Fruit fly (Drosophila melanogaster) whole organism, embryonic: Measurements from ENCODE around the gene Pp2A-29B.

Source experiments
- Adf1 ChIP-seq: fragments of 200-800 bp; sonication (Bioruptor generic); IDR thresholded peaks from 2 replicates; pipeline ENCODE4 v1.3.6; 2022; ENCODE audit warnings: missing biosample characterization, missing genetic modification characterization
- Aef1 ChIP-seq: fragments of 200-800 bp; sonication (Bioruptor generic); IDR thresholded peaks from 3 replicates; pipeline ENCODE4 v1.3.6; 2022; ENCODE audit warnings: missing biosample characterization, missing genetic modification characterization
- Bteb2 ChIP-seq: fragments of 200-800 bp; sonication (Bioruptor generic); optimal IDR thresholded peaks from 2 replicates; lab custom pipeline; 2016; ENCODE audit warnings: missing biosample characterization, missing genetic modification characterization
- CG10274 ChIP-seq: fragments of 200-800 bp; sonication (Bioruptor generic); optimal IDR thresholded peaks from 3 replicates; lab custom pipeline; 2017; ENCODE audit warnings: missing biosample characterization, mild to moderate bottlenecking, missing genetic modification characterization
- CG12391 ChIP-seq: fragments of 200-800 bp; sonication (Bioruptor generic); optimal IDR thresholded peaks from 3 replicates; lab custom pipeline; 2018; ENCODE audit warnings: missing biosample characterization, mild to moderate bottlenecking, missing genetic modification characterization, moderate library complexity
- CG15514 ChIP-seq: fragments of 200-800 bp; sonication (Bioruptor generic); optimal IDR thresholded peaks from 3 replicates; lab custom pipeline; 2017; ENCODE audit warnings: missing biosample characterization, missing genetic modification characterization, mild to moderate bottlenecking, moderate library complexity, missing genetic modification reagents
- CG17361 ChIP-seq: fragments of 200-800 bp; sonication (Bioruptor generic); IDR thresholded peaks from 3 replicates; pipeline ENCODE4 v1.3.6; 2022; ENCODE audit warnings: missing biosample characterization, missing genetic modification characterization
- CG17912 ChIP-seq: fragments of 200-800 bp; sonication (Bioruptor generic); optimal IDR thresholded peaks from 2 replicates; lab custom pipeline; 2018; ENCODE audit warnings: missing biosample characterization, mild to moderate bottlenecking, missing genetic modification characterization
- CG2199 ChIP-seq: fragments of 200-800 bp; sonication (Bioruptor generic); IDR thresholded peaks from 3 replicates; pipeline ENCODE4 v1.3.6; 2022; ENCODE audit warnings: missing biosample characterization, missing genetic modification characterization
- CG2678 ChIP-seq: fragments of 200-800 bp; sonication (Bioruptor generic); optimal IDR thresholded peaks from 3 replicates; lab custom pipeline; 2019; ENCODE audit warnings: missing biosample characterization, mild to moderate bottlenecking, missing genetic modification characterization, moderate library complexity
- CG4360 ChIP-seq: fragments of 200-800 bp; sonication (Bioruptor generic); IDR thresholded peaks from 2 replicates; pipeline ENCODE4 v1.3.6; 2022; ENCODE audit warnings: missing biosample characterization, missing genetic modification characterization
- CG5180 ChIP-seq: fragments of 200-800 bp; sonication (Bioruptor generic); optimal IDR thresholded peaks from 3 replicates; lab custom pipeline; 2017; ENCODE audit warnings: missing biosample characterization, missing genetic modification characterization, mild to moderate bottlenecking, moderate library complexity, missing genetic modification reagents
- CG8089 ChIP-seq: fragments of 200-800 bp; sonication (Bioruptor generic); optimal IDR thresholded peaks from 3 replicates; lab custom pipeline; 2016; ENCODE audit warnings: missing biosample characterization, missing genetic modification characterization
- CG8281 ChIP-seq: fragments of 200-800 bp; sonication (Bioruptor generic); optimal IDR thresholded peaks from 2 replicates; lab custom pipeline; 2018; ENCODE audit warnings: missing biosample characterization, mild to moderate bottlenecking, missing genetic modification characterization, moderate library complexity
- CG9609 ChIP-seq: fragments of 200-800 bp; sonication (Bioruptor generic); optimal IDR thresholded peaks from 3 replicates; lab custom pipeline; 2016; ENCODE audit warnings: missing biosample characterization, missing genetic modification characterization
- D19A ChIP-seq: fragments of 200-800 bp; optimal IDR thresholded peaks from 3 replicates; lab custom pipeline; 2019; ENCODE audit warnings: missing biosample characterization, mild to moderate bottlenecking, missing genetic modification characterization, moderate library complexity
- Drgx ChIP-seq: fragments of 200-800 bp; sonication (Bioruptor generic); IDR thresholded peaks from 2 replicates; pipeline ENCODE4 v1.3.6; 2022; ENCODE audit warnings: missing biosample characterization, missing genetic modification characterization
- Hr78 ChIP-seq, 2 experiments: fragments of 200-800 bp in 1 of 2; fragments of >200 bp in 1 of 2; sonication (Bioruptor generic) in 1 of 2; optimal IDR thresholded peaks; 2 replicates each; lab custom pipeline; 2017 to 2019; ENCODE audit warnings: missing biosample characterization in 2 of 2, missing genetic modification characterization in 2 of 2, mild to moderate bottlenecking in 1 of 2, moderate library complexity in 1 of 2
- Med ChIP-seq: fragments of 200-800 bp; sonication (Bioruptor generic); peaks from one replicate; lab custom pipeline; 2016; ENCODE audit warnings: missing biosample characterization, missing genetic modification characterization, mild to moderate bottlenecking, inconsistent platforms, moderate library complexity
- Mrtf ChIP-seq: fragments of 200-800 bp; sonication (Bioruptor generic); IDR thresholded peaks from 3 replicates; pipeline ENCODE4 v1.3.6; 2022; ENCODE audit warnings: missing biosample characterization, missing genetic modification characterization
- Nf-YB ChIP-seq: fragments of 200-800 bp; sonication (Bioruptor generic); optimal IDR thresholded peaks from 3 replicates; lab custom pipeline; 2019; ENCODE audit warnings: missing biosample characterization, mild to moderate bottlenecking, missing genetic modification characterization, moderate library complexity
- Optix ChIP-seq: fragments of 200-800 bp; sonication (Bioruptor generic); IDR thresholded peaks from 3 replicates; pipeline ENCODE4 v1.3.6; 2022; ENCODE audit warnings: missing biosample characterization, missing genetic modification characterization
- Vsx1 ChIP-seq: fragments of 200-800 bp; sonication (Bioruptor generic); optimal IDR thresholded peaks from 2 replicates; lab custom pipeline; 2017; ENCODE audit warnings: missing biosample characterization, mild to moderate bottlenecking, missing genetic modification characterization, missing genetic modification reagents
- abd-A ChIP-seq: fragments of 200-800 bp; sonication (Bioruptor generic); optimal IDR thresholded peaks from 3 replicates; lab custom pipeline; 2019; ENCODE audit warnings: missing biosample characterization, mild to moderate bottlenecking, missing genetic modification characterization, moderate library complexity
- bowl ChIP-seq: fragments of 200-800 bp; sonication (Bioruptor generic); IDR thresholded peaks from 2 replicates; pipeline ENCODE4 v1.3.6; 2022; ENCODE audit warnings: missing biosample characterization, missing genetic modification characterization
- cg ChIP-seq: fragments of 200-800 bp; sonication (Bioruptor generic); optimal IDR thresholded peaks from 3 replicates; lab custom pipeline; 2019; ENCODE audit warnings: missing biosample characterization, mild to moderate bottlenecking, missing genetic modification characterization, moderate library complexity
- crol ChIP-seq: fragments of 200-800 bp; sonication (Bioruptor generic); IDR thresholded peaks from 2 replicates; pipeline ENCODE4 v1.3.6; 2022; ENCODE audit warnings: missing biosample characterization, missing genetic modification characterization
- dimm ChIP-seq: fragments of 200-800 bp; sonication (Bioruptor generic); IDR thresholded peaks from 2 replicates; pipeline ENCODE4 v1.3.6; 2022; ENCODE audit warnings: missing biosample characterization, missing genetic modification characterization
- gcm ChIP-seq: fragments of 200-800 bp; sonication (Bioruptor generic); optimal IDR thresholded peaks from 2 replicates; lab custom pipeline; 2019; ENCODE audit warnings: missing biosample characterization, mild to moderate bottlenecking, missing genetic modification characterization, moderate library complexity
- gsb-n ChIP-seq: fragments of 200-800 bp; sonication (Bioruptor generic); optimal IDR thresholded peaks from 3 replicates; lab custom pipeline; 2018; ENCODE audit warnings: missing biosample characterization, mild to moderate bottlenecking, missing genetic modification characterization
- h ChIP-seq: fragments of >200 bp; optimal IDR thresholded peaks from 2 replicates; lab custom pipeline; 2017
- hth ChIP-seq: fragments of >200 bp; optimal IDR thresholded peaks from 2 replicates; lab custom pipeline; 2017; ENCODE audit warnings: inconsistent platforms
- kni ChIP-seq: fragments of 200-800 bp; sonication (Bioruptor generic); optimal IDR thresholded peaks from 3 replicates; lab custom pipeline; 2017; ENCODE audit warnings: mild to moderate bottlenecking, missing biosample characterization, missing genetic modification reagents, missing genetic modification characterization
- nerfin-2 ChIP-seq: fragments of 200-800 bp; sonication (Bioruptor generic); IDR thresholded peaks from 2 replicates; pipeline ENCODE4 v1.3.6; 2022; ENCODE audit warnings: missing biosample characterization, missing genetic modification characterization; ENCODE audit not compliant: partially characterized antibody
- nom ChIP-seq: fragments of 200-800 bp; sonication (Bioruptor generic); optimal IDR thresholded peaks from 2 replicates; lab custom pipeline; 2017; ENCODE audit warnings: missing biosample characterization, missing genetic modification characterization, mild to moderate bottlenecking, moderate library complexity, missing genetic modification reagents
- oc ChIP-seq: fragments of 200-800 bp; sonication (Bioruptor generic); optimal IDR thresholded peaks from 2 replicates; lab custom pipeline; 2018; ENCODE audit warnings: missing biosample characterization, mild to moderate bottlenecking, missing genetic modification characterization, moderate library complexity
- odd ChIP-seq: fragments of 200-800 bp; sonication (Bioruptor generic); optimal IDR thresholded peaks from 2 replicates; lab custom pipeline; 2017; ENCODE audit warnings: missing biosample characterization, mild to moderate bottlenecking, missing genetic modification characterization
- p53 ChIP-seq: fragments of 200-800 bp; sonication (Bioruptor generic); optimal IDR thresholded peaks from 2 replicates; lab custom pipeline; 2016; ENCODE audit warnings: missing biosample characterization, missing genetic modification characterization
- pros ChIP-seq: fragments of 200-800 bp; sonication (Bioruptor generic); optimal IDR thresholded peaks from 3 replicates; lab custom pipeline; 2019; ENCODE audit warnings: missing biosample characterization, mild to moderate bottlenecking, missing genetic modification characterization, moderate library complexity
- sd ChIP-seq: fragments of 200-800 bp; sonication (Bioruptor generic); optimal IDR thresholded peaks from 3 replicates; lab custom pipeline; 2018; ENCODE audit warnings: missing biosample characterization, mild to moderate bottlenecking, missing genetic modification characterization, moderate library complexity
- sens ChIP-seq: fragments of 200-800 bp; sonication (Bioruptor generic); peaks from one replicate; lab custom pipeline; 2016; ENCODE audit warnings: missing biosample characterization, missing genetic modification characterization
- sqz ChIP-seq: fragments of 200-800 bp; sonication (Bioruptor generic); optimal IDR thresholded peaks from 3 replicates; lab custom pipeline; 2018; ENCODE audit warnings: missing biosample characterization, mild to moderate bottlenecking, missing genetic modification characterization
- tin ChIP-seq: fragments of 200-800 bp; sonication (Bioruptor generic); optimal IDR thresholded peaks from 3 replicates; lab custom pipeline; 2016; ENCODE audit warnings: missing biosample characterization, missing genetic modification characterization
- twi ChIP-seq: fragments of 200-800 bp; optimal IDR thresholded peaks from 2 replicates; lab custom pipeline; 2019; ENCODE audit warnings: missing biosample characterization, mild to moderate bottlenecking, missing genetic modification characterization, moderate library complexity
- unc-4 ChIP-seq: fragments of 200-800 bp; sonication (Bioruptor generic); IDR thresholded peaks from 2 replicates; pipeline ENCODE4 v1.3.6; 2022; ENCODE audit warnings: missing biosample characterization, missing genetic modification characterization; ENCODE audit not compliant: partially characterized antibody
- z ChIP-seq: fragments of 200-800 bp; sonication (Bioruptor generic); IDR thresholded peaks from 3 replicates; pipeline ENCODE4 v1.3.6; 2022; ENCODE audit warnings: missing biosample characterization, missing genetic modification characterization

Gene Pp2A-29B

dm6 chr2L:8417562-8417961, 51.7 kb downstream of the Pp2A-29B start:
- TF ChIP-seq D19A (no peak), CG2199 (0 out of 3 replicates have a peak, but pooled peaks have one; percentile 8), tin (GFP tag; lab: Kevin White, UChicago) (no peak)
- TF ChIP-seq, all 482 proteins: peak for 1

DNA sequence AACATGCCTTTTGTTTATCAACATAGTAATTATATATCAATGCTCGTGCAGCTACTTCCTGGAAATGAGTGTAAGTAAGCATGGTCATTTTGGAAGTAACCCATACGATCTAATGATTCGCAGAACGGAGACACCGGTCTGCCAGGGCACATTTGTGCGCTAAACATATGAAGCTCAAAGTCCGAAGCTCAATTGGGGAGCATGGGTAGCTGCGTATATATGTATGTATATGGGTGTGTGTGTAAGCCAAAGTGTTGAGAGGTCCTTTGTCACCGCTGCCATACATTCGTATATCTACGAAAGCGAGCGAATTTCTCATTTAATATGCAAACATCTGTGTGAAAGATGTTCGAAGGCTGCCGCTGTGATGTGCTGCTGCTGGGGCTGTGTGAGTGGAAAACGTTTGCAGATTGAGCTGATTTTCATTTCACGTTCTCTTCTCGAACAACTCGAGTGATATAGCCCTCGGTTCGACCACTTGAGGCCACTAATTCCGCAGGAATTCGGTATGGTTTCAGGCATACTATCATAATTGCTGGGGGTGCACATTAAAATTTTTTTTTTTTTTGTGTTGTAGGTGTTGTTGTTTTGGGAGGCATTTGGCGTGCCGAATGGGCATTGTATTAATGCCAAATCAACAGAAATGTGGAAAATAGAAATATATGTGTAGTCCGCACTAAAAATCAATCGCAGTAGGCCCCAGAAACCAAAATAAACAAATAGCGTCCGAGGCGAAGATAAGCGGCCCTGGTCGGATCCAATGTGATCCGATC, 52.5 kb downstream of the Pp2A-29B start:
- no peak for TF ChIP-seq unc-4 (GFP tag; lab: Robert Waterston, UW)
- TF ChIP-seq abd-A, result peak; percentile 33
- no peak for TF ChIP-seq CG17912 (GFP tag; lab: Kevin White, UChicago)
- 0 out of 2 replicates have a peak, but pooled peaks have one; percentile 24 for TF ChIP-seq Drgx (GFP tag; lab: Robert Waterston, UW)
- no peak for TF ChIP-seq h (lab: Kevin White, UChicago)
- peak; percentile 85 for TF ChIP-seq sd (tag; lab: Kevin White, UChicago)
- peak; percentile 88 for TF ChIP-seq twi
- peak; percentile 83 for TF ChIP-seq nom
- peak; percentile 65 for TF ChIP-seq Med (GFP tag; lab: Kevin White, UChicago)
- TF ChIP-seq p53, result no peak
- peak; percentile 82 for TF ChIP-seq z (GFP tag; lab: Robert Waterston, UW)
- peak; percentile 51 for TF ChIP-seq CG5180 (GFP tag; lab: Kevin White, UChicago)
- TF ChIP-seq, all 482 proteins: peak for 8

dm6 chr2L:8419382-8419940, 53.6 kb downstream of the Pp2A-29B start:
- TF ChIP-seq pros (GFP tag; lab: Kevin White, UChicago) (peak; percentile 77), sens (GFP tag; lab: Kevin White, UChicago) (peak; percentile 22), abd-A (peak; percentile 1), CG8089 (GFP tag; lab: Kevin White, UChicago) (no peak), hth (lab: Kevin White, UChicago) (no peak), kni (GFP tag; lab: Kevin White, UChicago) (peak; percentile 51), Aef1 (no peak), twi (peak; percentile 49), CG4360 (GFP tag; lab: Robert Waterston, UW) (peak; percentile 69), Bteb2 (GFP tag; lab: Kevin White, UChicago) (no peak), Nf-YB (GFP tag; lab: Kevin White, UChicago) (no peak), Optix (GFP tag; lab: Robert Waterston, UW) (no peak), CG8281 (tag; lab: Kevin White, UChicago) (peak; percentile 2), CG10274 (GFP tag; lab: Kevin White, UChicago) (no peak), CG12391 (tag; lab: Kevin White, UChicago) (no peak), CG17361 (GFP tag; lab: Robert Waterston, UW) (no peak), gcm (peak; percentile 84), nerfin-2 (GFP tag; lab: Robert Waterston, UW) (0 out of 2 replicates have a peak, but pooled peaks have one; percentile 39), Adf1 (GFP tag; lab: Robert Waterston, UW) (peak; percentile 87), dimm (no peak), odd (GFP tag; lab: Kevin White, UChicago) (peak; percentile 36), cg (GFP tag; lab: Kevin White, UChicago) (peak; percentile 68), Mrtf (GFP tag; lab: Robert Waterston, UW) (0 out of 3 replicates have a peak, but pooled peaks have one; percentile 17), gsb-n (peak; percentile 38), sqz (GFP tag; lab: Kevin White, UChicago) (peak; percentile 53), CG2678 (no peak), bowl (GFP tag; lab: Robert Waterston, UW) (no peak), Vsx1 (no peak), Hr78 (GFP tag; optimal IDR thresholded peaks at IDR 0.05; lab: Kevin White, UChicago) (peak in 1 of 2 experiments; percentile 79), crol (GFP tag; lab: Robert Waterston, UW) (peak; percentile 81), oc (tag; lab: Kevin White, UChicago) (no peak), CG9609 (GFP tag; lab: Kevin White, UChicago) (no peak), CG15514 (GFP tag; lab: Kevin White, UChicago) (no peak)
